Fruit fly (Drosophila melanogaster): Measurements from ENCODE around the gene CG5355.
A peak's percentile ranks its signal among the peaks of the same experiment; 100 is the strongest.

The CG5355 gene

dm6 chr2L:10386208-10386805 lies 27.0 kb downstream of the CG5355 start, which contains the start of the genes Cdk1 and mRpS7:
Gene Cdk1 (minus strand): TSS chr2L:10386262.
Gene mRpS7 (plus strand): TSS chr2L:10386662.
- TF ChIP-seq CG17801 (GFP tag; optimal IDR thresholded peaks at IDR 0.05; ENCODE audit: partially characterized antibody) = peak; percentile 36

DNA sequence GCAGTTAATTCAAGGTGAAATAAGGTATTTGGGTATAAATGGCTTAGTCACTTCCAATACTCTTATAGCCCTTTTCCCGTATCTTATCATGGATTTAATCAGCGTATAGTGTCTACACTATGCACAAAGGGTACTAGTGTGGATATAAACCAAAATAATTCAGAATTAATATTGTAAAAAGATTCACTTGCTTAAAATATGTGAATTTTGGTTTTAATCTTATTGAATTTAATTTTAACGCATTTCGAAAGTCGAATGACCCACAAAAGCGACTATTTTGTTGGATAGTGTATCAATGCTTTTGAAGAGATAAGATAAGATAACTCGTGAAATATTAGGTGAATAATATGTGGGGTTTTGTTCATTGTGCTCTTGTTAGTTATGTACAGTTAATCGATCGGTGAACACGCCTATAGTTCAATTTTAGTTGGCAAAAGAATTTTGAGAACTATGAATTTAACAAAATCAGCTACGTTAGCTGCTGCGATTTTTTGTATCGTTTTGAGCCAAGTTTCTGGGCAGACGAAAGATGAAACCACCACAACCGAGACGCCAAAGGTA lies 31.3 kb downstream of the CG5355 start, which contains the start of gene CG5096:
CG5096 (plus strand) TSS at position 374 of the 561 bp plus-strand sequence.
- peak; percentile 33 for TF ChIP-seq CG17801 (GFP tag; optimal IDR thresholded peaks at IDR 0.05; ENCODE audit: partially characterized antibody)

DNA sequence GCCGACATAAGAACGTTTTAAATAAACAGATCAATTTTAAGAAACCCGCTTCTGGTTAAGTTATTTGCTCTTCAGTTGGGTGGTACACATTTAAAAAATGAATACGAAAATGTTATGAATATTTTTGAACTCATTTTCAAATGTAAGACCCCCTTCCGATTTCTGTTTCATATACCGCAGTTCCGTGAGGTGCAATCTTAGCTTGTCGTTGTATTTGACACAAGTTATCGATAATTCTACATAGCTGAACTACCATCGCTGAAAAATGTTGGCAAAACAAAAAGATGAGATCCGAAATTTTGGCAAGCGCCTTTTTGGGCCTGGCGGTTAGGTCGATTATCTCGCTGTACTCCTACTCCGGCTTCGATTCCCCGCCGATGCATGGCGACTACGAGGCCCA lies 33.4 kb downstream of the CG5355 start, which contains the start of gene gny:
gny (plus strand) TSS at position 239 of the 400 bp plus-strand sequence.
- TF ChIP-seq CG17801 (GFP tag; optimal IDR thresholded peaks at IDR 0.05; ENCODE audit: partially characterized antibody) = no peak

DNA sequence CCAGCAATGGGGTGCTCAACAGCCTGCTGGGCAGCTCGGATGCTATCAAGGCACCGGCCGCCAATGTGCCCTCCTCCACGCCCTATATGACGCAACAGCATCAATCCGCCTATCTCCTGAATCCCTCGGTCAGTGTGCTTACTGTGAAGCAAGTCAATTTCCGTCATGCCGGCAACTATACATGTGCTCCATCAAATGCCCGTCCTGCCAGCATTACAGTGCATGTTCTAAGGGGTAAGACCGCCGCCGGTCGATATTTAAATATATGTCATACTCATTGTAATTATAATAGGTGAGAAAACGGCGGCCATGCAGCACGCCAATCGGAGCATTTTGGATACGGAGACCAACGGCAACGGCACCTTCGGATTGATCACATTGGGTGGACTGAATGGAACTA lies 34.6 kb downstream of the CG5355 start:
- TF ChIP-seq CG17801 (GFP tag; optimal IDR thresholded peaks at IDR 0.05; ENCODE audit: partially characterized antibody) = no peak

DNA sequence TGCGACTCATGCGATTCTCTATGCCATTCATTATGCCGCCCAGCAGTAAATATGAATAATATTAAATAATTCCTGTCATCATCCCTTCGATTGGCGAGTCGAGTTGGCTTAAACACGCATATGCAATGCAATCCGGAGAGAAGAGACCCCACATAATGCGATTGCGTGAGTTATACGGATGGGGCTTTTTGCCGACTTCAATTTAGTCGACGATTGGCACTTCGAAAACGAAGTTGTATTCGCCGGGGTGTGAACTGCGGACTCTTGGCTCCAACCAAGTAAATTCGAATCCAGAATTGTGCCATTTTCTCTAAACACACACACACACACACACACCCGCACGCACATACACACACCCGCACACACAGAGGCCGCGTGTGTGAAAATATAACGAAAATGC lies 37.0 kb downstream of the CG5355 start:
- TF ChIP-seq CG17801 (GFP tag; optimal IDR thresholded peaks at IDR 0.05; ENCODE audit: partially characterized antibody) = no peak

dm6 chr2L:10375464-10376236 lies 37.6 kb downstream of the CG5355 start, which contains the start of the genes CG33303 and dpr19:
Gene CG33303 (minus strand): TSS chr2L:10375757.
Gene dpr19 (plus strand): TSS chr2L:10376168.
- peak; percentile 59 for TF ChIP-seq CG17801 (GFP tag; optimal IDR thresholded peaks at IDR 0.05; ENCODE audit: partially characterized antibody)

- TF ChIP-seq CG17801 (GFP tag; optimal IDR thresholded peaks at IDR 0.05; ENCODE audit: partially characterized antibody) = no peak
Observed at dm6 chr2L:10373605-10374269, 39.5 kb downstream of the CG5355 start, which contains the start of gene rho-5. Gene rho-5 (minus strand): TSS chr2L:10373900.

DNA sequence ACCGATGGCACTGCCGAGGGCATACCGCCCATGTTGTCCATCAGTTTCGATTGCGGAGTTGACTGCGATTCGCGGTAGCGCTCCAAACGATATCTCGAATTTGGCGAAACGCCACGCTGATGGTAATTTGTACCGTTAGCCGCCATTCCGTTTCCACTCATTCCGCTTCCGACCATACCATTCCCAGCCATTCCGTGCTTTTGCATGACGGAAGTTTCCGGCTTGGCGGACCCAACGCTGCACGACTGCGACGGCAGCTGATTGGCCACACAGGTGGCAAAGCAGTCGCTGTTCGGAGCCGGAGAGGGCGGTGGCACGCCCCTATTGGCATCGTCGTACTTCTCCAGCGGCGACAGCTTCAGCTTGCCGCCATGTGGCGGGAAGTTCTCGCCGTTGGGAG lies 41.0 kb downstream of the CG5355 start:
- no peak for TF ChIP-seq CG17801 (GFP tag; optimal IDR thresholded peaks at IDR 0.05; ENCODE audit: partially characterized antibody)

DNA sequence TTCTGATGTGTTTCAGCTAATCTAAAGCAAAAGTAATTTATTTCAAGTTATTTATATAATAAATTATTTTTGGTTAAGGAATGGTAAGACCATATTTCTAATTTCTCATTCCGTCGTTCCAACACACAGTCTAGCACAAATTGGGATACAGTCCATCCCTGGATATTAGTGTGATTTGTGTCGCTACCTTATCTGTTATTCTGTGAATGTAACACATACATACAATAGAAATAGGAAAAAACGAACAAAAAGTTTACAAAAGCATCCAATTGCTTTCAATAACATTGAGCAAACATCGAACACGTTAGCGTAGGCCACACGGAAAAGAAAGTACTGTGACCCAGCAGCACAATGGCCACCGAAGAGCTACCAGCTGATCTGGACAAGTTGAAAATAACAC lies 46.7 kb downstream of the CG5355 start, which contains the start of gene CG5056:
CG5056 (plus strand) TSS at position 168 of the 400 bp plus-strand sequence.
- peak; percentile 67 for TF ChIP-seq CG17801 (GFP tag; optimal IDR thresholded peaks at IDR 0.05; ENCODE audit: partially characterized antibody)

- TF ChIP-seq CG17801 (GFP tag; optimal IDR thresholded peaks at IDR 0.05; ENCODE audit: partially characterized antibody) = no peak
Observed at dm6 chr2L:10364229-10364628, 49.0 kb downstream of the CG5355 start, which contains the start of gene lft. Gene lft (plus strand): TSS chr2L:10364471.

DNA sequence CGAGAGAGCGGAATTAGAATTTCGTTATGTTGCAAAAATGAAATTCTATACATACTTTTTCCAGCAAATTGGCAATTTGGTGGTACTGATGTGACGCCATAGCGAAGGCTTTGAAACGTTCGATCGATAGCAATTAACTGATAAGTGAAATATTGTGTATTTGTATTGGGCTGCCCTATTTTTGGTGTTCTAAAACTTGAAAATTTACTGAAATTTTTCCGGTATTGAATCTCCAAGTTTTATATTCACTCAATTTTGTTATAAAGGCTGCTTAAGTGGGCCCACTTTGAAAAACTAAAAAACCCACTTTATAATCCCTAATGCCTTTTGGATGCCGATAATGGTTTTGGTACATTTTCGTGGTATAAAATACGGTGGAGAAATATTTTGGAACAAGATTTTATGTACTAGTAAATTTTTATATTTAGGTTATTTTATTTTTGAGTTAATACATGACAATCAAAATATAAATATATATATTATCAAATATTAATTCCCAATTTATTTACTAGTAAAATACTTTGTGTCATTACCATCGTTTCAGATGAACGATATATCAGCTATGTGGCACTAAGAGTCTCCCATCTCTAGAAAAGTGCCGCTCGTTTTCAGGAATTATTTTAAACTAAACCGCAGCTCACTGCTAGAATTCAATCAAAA lies 50.7 kb downstream of the CG5355 start, which contains the start of the genes Cand1 and pim:
Cand1 (minus strand) TSS at position 300 of the 660 bp plus-strand sequence.
pim (plus strand) TSS at position 582 of the 660 bp plus-strand sequence.
- no peak for TF ChIP-seq CG17801 (GFP tag; optimal IDR thresholded peaks at IDR 0.05; ENCODE audit: partially characterized antibody)
